Fruit fly (Drosophila melanogaster) Kc167 (cell line): Measurements from ENCODE around the gene COX5BL.

Experiments used
- Myc ChIP-seq: fragments of >200 bp; optimal IDR thresholded peaks from 2 replicates; lab custom pipeline; 2017; ENCODE audit warnings: missing external identifiers
- Sin3A ChIP-seq: fragments of >200 bp; optimal IDR thresholded peaks from 2 replicates; lab custom pipeline; 2018; ENCODE audit warnings: missing external identifiers
- h ChIP-seq: fragments of >200 bp; optimal IDR thresholded peaks from 3 replicates; lab custom pipeline; 2018; ENCODE audit warnings: missing external identifiers
- insv ChIP-seq: fragments of >200 bp; optimal IDR thresholded peaks from 3 replicates; lab custom pipeline; 2018; ENCODE audit warnings: missing external identifiers
- psq ChIP-seq: fragments of >200 bp; optimal IDR thresholded peaks from 2 replicates; lab custom pipeline; 2017; ENCODE audit warnings: missing external identifiers
- ttk ChIP-seq: sonication (Bioruptor generic); optimal IDR thresholded peaks from 2 replicates; lab custom pipeline; 2017; ENCODE audit warnings: missing external identifiers

Gene COX5BL

dm6 chr2L:6559131-6559530, at the start of gene COX5BL:
COX5BL (plus strand) TSS chr2L:6559431.
- TF ChIP-seq ttk (lab: Kevin White, UChicago): no peak
- no peak for TF ChIP-seq insv (lab: Kevin White, UChicago)
- TF ChIP-seq Sin3A (lab: Kevin White, UChicago): no peak
- TF ChIP-seq psq (lab: Kevin White, UChicago): no peak
- TF ChIP-seq h (lab: Kevin White, UChicago): no peak
- no peak for TF ChIP-seq Myc (lab: Kevin White, UChicago)

dm6 chr2L:6513948-6514347, 45.3 kb upstream of the COX5BL start:
- TF ChIP-seq Myc (lab: Kevin White, UChicago): no peak

- no peak for TF ChIP-seq insv (lab: Kevin White, UChicago)
- no peak for TF ChIP-seq h (lab: Kevin White, UChicago)
- no peak for TF ChIP-seq Sin3A (lab: Kevin White, UChicago)
- no peak for TF ChIP-seq ttk (lab: Kevin White, UChicago)
- TF ChIP-seq Myc (lab: Kevin White, UChicago): no peak
- no peak for TF ChIP-seq psq (lab: Kevin White, UChicago)
Observed at dm6 chr2L:6526996-6527395, 32.2 kb upstream of the COX5BL start.

- TF ChIP-seq ttk (lab: Kevin White, UChicago) (no peak), Sin3A (lab: Kevin White, UChicago) (no peak), Myc (lab: Kevin White, UChicago) (no peak), h (lab: Kevin White, UChicago) (no peak), insv (lab: Kevin White, UChicago) (no peak), psq (lab: Kevin White, UChicago) (no peak)
Observed at dm6 chr2L:6530952-6531512, 28.2 kb upstream of the COX5BL start.

- TF ChIP-seq Sin3A (lab: Kevin White, UChicago): no peak
- TF ChIP-seq psq (lab: Kevin White, UChicago): no peak
- TF ChIP-seq Myc (lab: Kevin White, UChicago): no peak
- TF ChIP-seq ttk (lab: Kevin White, UChicago): no peak
- no peak for TF ChIP-seq insv (lab: Kevin White, UChicago)
- TF ChIP-seq h (lab: Kevin White, UChicago): no peak
Observed at dm6 chr2L:6531985-6532699, 27.1 kb upstream of the COX5BL start.

- no peak for TF ChIP-seq h (lab: Kevin White, UChicago)
- TF ChIP-seq ttk (lab: Kevin White, UChicago): no peak
- no peak for TF ChIP-seq Myc (lab: Kevin White, UChicago)
- no peak for TF ChIP-seq psq (lab: Kevin White, UChicago)
- no peak for TF ChIP-seq Sin3A (lab: Kevin White, UChicago)
- no peak for TF ChIP-seq insv (lab: Kevin White, UChicago)
Observed at dm6 chr2L:6532977-6533376, 26.3 kb upstream of the COX5BL start.

dm6 chr2L:6533719-6534118, 25.5 kb upstream of the COX5BL start:
- no peak for TF ChIP-seq ttk (lab: Kevin White, UChicago)
- TF ChIP-seq h (lab: Kevin White, UChicago): no peak
- TF ChIP-seq psq (lab: Kevin White, UChicago): no peak
- no peak for TF ChIP-seq insv (lab: Kevin White, UChicago)
- TF ChIP-seq Myc (lab: Kevin White, UChicago): no peak
- TF ChIP-seq Sin3A (lab: Kevin White, UChicago): no peak

dm6 chr2L:6534125-6534815, 25.0 kb upstream of the COX5BL start:
- no peak for TF ChIP-seq Myc (lab: Kevin White, UChicago)
- TF ChIP-seq Sin3A (lab: Kevin White, UChicago): no peak
- no peak for TF ChIP-seq psq (lab: Kevin White, UChicago)
- no peak for TF ChIP-seq ttk (lab: Kevin White, UChicago)
- no peak for TF ChIP-seq insv (lab: Kevin White, UChicago)
- TF ChIP-seq h (lab: Kevin White, UChicago): no peak

dm6 chr2L:6536044-6536581, 23.1 kb upstream of the COX5BL start:
- no peak for TF ChIP-seq psq (lab: Kevin White, UChicago)
- no peak for TF ChIP-seq h (lab: Kevin White, UChicago)
- no peak for TF ChIP-seq Sin3A (lab: Kevin White, UChicago)
- TF ChIP-seq ttk (lab: Kevin White, UChicago): no peak
- no peak for TF ChIP-seq Myc (lab: Kevin White, UChicago)
- no peak for TF ChIP-seq insv (lab: Kevin White, UChicago)

- TF ChIP-seq Sin3A (lab: Kevin White, UChicago): no peak
- no peak for TF ChIP-seq insv (lab: Kevin White, UChicago)
- TF ChIP-seq Myc (lab: Kevin White, UChicago): no peak
- TF ChIP-seq h (lab: Kevin White, UChicago): no peak
- no peak for TF ChIP-seq ttk (lab: Kevin White, UChicago)
- no peak for TF ChIP-seq psq (lab: Kevin White, UChicago)
Observed at dm6 chr2L:6539623-6540381, 19.4 kb upstream of the COX5BL start.
